Worm (Caenorhabditis elegans): Measurements from ENCODE around the gene Y54G2A.15.

DNA sequence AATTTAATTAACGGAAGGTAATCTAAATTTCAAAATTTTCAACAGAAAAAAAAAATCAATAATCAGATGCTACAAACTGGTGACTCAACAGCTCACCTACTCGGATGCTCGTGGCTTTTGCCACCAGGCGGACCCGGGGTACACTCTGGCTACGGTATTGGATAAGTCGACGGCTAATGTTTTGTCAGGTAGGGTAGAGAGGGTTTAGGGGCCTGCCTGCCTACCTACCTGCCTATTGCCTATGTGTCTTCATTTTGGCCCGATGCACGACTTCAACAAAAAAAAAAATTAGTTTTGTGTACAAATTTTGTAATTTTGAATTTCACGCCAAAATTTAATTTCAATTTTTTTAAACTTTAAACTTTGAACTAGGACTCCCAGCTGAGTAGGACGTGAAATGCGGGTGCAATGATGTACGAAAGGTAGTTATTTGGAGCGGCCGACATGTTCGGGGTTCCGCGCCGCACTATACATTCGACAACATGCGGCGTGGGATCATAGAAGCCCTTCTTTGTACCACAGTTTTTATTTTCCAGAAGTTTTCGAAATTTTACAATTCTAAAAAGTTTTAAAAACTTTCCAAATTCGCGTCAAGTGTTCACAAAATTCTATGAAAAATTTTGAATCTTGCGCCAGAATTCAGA, 18.2 kb downstream of the Y54G2A.15 start:
- TF ChIP-seq cog-1 (tag; optimal IDR thresholded peaks at IDR 0.05) (no peak), tab-1 (GFP tag; IDR thresholded peaks at IDR 0.05) (no peak), T22C8.4 (GFP tag; IDR thresholded peaks at IDR 0.05) (no peak), ref-1 (GFP tag; conservative IDR thresholded peaks at IDR 0.05) (no peak), med-1 (GFP tag; optimal IDR thresholded peaks at IDR 0.05; ENCODE audit: insufficient read depth) (no peak)
